Fruit fly (Drosophila melanogaster) whole organism, adult: ENCODE measurements around the gene msps.

Experiments used
- CG11617 ChIP-seq: fragments of 200-800 bp; sonication (Bioruptor generic); optimal IDR thresholded peaks from 2 replicates; lab custom pipeline; 2017; ENCODE audit warnings: mild to moderate bottlenecking, missing biosample characterization, missing genetic modification reagents, missing genetic modification characterization
- CG12768 ChIP-seq: fragments of 200-800 bp; sonication (Bioruptor generic); optimal IDR thresholded peaks from 2 replicates; lab custom pipeline; 2017; ENCODE audit warnings: missing biosample characterization, missing genetic modification characterization, mild to moderate bottlenecking, moderate library complexity, missing genetic modification reagents
- CG14711 ChIP-seq: fragments of 200-800 bp; sonication (Bioruptor generic); optimal IDR thresholded peaks from 2 replicates; lab custom pipeline; 2018; ENCODE audit warnings: missing biosample characterization, mild to moderate bottlenecking, missing genetic modification characterization, moderate library complexity
- CG1620 ChIP-seq: fragments of 200-800 bp; sonication (Bioruptor generic); optimal IDR thresholded peaks from 2 replicates; lab custom pipeline; 2016; ENCODE audit warnings: missing biosample characterization, missing genetic modification characterization
- CG33017 ChIP-seq: fragments of 200-800 bp; sonication (Bioruptor generic); optimal IDR thresholded peaks from 2 replicates; lab custom pipeline; 2018; ENCODE audit warnings: missing biosample characterization, mild to moderate bottlenecking, missing genetic modification characterization, moderate library complexity
- CG5204 ChIP-seq: fragments of 200-800 bp; sonication (Bioruptor generic); optimal IDR thresholded peaks from 2 replicates; lab custom pipeline; 2016; ENCODE audit warnings: missing biosample characterization, missing genetic modification characterization
- CG7045 ChIP-seq: fragments of 200-800 bp; sonication (Bioruptor generic); optimal IDR thresholded peaks from 2 replicates; lab custom pipeline; 2017; ENCODE audit warnings: missing biosample characterization, mild to moderate bottlenecking, missing genetic modification characterization
- CG7101 ChIP-seq: fragments of 200-800 bp; sonication (Bioruptor generic); optimal IDR thresholded peaks from 2 replicates; lab custom pipeline; 2018; ENCODE audit warnings: missing biosample characterization, mild to moderate bottlenecking, missing genetic modification characterization, moderate library complexity
- Clk ChIP-seq: fragments of 200-800 bp; sonication (Bioruptor generic); optimal IDR thresholded peaks from 2 replicates; lab custom pipeline; 2017; ENCODE audit warnings: missing biosample characterization, missing genetic modification characterization
- Crg-1 ChIP-seq: fragments of 200-800 bp; sonication (Bioruptor generic); optimal IDR thresholded peaks from 2 replicates; lab custom pipeline; 2016; ENCODE audit warnings: missing biosample characterization, missing genetic modification characterization
- Hr96 ChIP-seq: fragments of 200-800 bp; sonication (Bioruptor generic); optimal IDR thresholded peaks from 2 replicates; lab custom pipeline; 2016; ENCODE audit warnings: missing biosample characterization, missing genetic modification characterization
- Mnt ChIP-seq: fragments of 200-800 bp; sonication (Bioruptor generic); optimal IDR thresholded peaks from 2 replicates; lab custom pipeline; 2016; ENCODE audit warnings: missing biosample characterization, mild to moderate bottlenecking, missing genetic modification characterization
- bab1 ChIP-seq: fragments of 200-800 bp; sonication (Bioruptor generic); optimal IDR thresholded peaks from 3 replicates; lab custom pipeline; 2019; ENCODE audit warnings: missing biosample characterization, mild to moderate bottlenecking, missing genetic modification characterization, moderate library complexity
- cic ChIP-seq: fragments of 200-800 bp; sonication (Bioruptor generic); optimal IDR thresholded peaks from 2 replicates; lab custom pipeline; 2017; ENCODE audit warnings: missing biosample characterization, mild to moderate bottlenecking, missing genetic modification characterization, moderate library complexity
- cnc ChIP-seq, 2 experiments: fragments of >200 bp; optimal IDR thresholded peaks; 2 replicates each; lab custom pipeline; 2017
- kay ChIP-seq: fragments of 200-800 bp; sonication (Bioruptor generic); peaks from one replicate; lab custom pipeline; 2016; ENCODE audit warnings: missing biosample characterization, missing genetic modification characterization, borderline replicate concordance
- ovo ChIP-seq: fragments of 200-800 bp; sonication (Bioruptor generic); optimal IDR thresholded peaks from 2 replicates; lab custom pipeline; 2016; ENCODE audit warnings: missing biosample characterization, missing genetic modification characterization
- pad ChIP-seq: fragments of 200-800 bp; sonication (Bioruptor generic); optimal IDR thresholded peaks from 3 replicates; lab custom pipeline; 2017; ENCODE audit warnings: missing biosample characterization, missing genetic modification characterization, mild to moderate bottlenecking, moderate library complexity, missing genetic modification reagents
- tj ChIP-seq: fragments of 200-800 bp; sonication (Bioruptor generic); optimal IDR thresholded peaks from 3 replicates; lab custom pipeline; 2017; ENCODE audit warnings: missing biosample characterization, mild to moderate bottlenecking, missing genetic modification characterization, moderate library complexity
- toe ChIP-seq: fragments of 200-800 bp; sonication (Bioruptor generic); optimal IDR thresholded peaks from 2 replicates; lab custom pipeline; 2016; ENCODE audit warnings: missing biosample characterization, missing genetic modification characterization

Gene msps

DNA sequence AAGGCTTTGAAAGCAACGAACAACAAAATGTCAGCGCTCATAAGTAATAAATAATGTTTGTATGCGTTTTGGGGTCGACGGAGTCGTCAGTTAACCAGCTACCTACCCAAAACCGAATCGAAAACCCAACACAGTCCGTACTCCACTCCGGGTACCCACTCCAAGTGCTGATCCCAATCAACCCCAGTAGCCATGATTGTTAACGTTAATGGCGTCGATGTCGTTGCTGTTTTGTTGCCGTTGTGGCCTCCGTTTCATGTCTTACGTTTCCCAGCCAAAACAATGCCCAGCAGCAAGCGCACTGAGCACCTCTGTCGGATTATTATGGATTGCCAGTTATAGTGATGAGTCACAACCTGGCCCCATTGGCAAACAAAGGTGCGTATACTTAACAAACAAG is 41.6 kb upstream of the msps start, which contains the start of gene GATAe:
GATAe (plus strand) TSS at position 76 of the 400 bp plus-strand sequence.
- TF ChIP-seq cic (GFP tag; lab: Kevin White, UChicago) (no peak), Crg-1 (no peak), Clk (GFP tag; lab: Kevin White, UChicago) (no peak), Hr96 (GFP tag; lab: Kevin White, UChicago) (no peak), Mnt (no peak), CG5204 (no peak), pad (GFP tag; lab: Kevin White, UChicago) (no peak), CG14711 (tag; lab: Kevin White, UChicago) (no peak)

- TF ChIP-seq toe (GFP tag; lab: Kevin White, UChicago) (no peak), Hr96 (GFP tag; lab: Kevin White, UChicago) (no peak), CG7045 (no peak), pad (GFP tag; lab: Kevin White, UChicago) (no peak), Mnt (no peak), kay (GFP tag; lab: Kevin White, UChicago) (peak; percentile 75), CG1620 (no peak)
Measured at dm6 chr3R:16010009-16010505, 40.5 kb upstream of the msps start.

- TF ChIP-seq toe (GFP tag; lab: Kevin White, UChicago) (no peak), bab1 (no peak), CG1620 (no peak), Crg-1 (peak; percentile 6), CG33017 (peak; percentile 49), CG5204 (no peak), CG11617 (GFP tag; lab: Kevin White, UChicago) (peak; percentile 49), CG14711 (tag; lab: Kevin White, UChicago) (peak; percentile 23), Hr96 (GFP tag; lab: Kevin White, UChicago) (peak; percentile 62), pad (GFP tag; lab: Kevin White, UChicago) (peak; percentile 46), ovo (GFP tag; lab: Kevin White, UChicago) (peak; percentile 57), cnc (optimal IDR thresholded peaks at IDR 0.05; lab: Kevin White, UChicago) (no peak), CG7101 (tag; lab: Kevin White, UChicago) (peak; percentile 45), CG7045 (peak; percentile 71), CG12768 (peak; percentile 69), Clk (GFP tag; lab: Kevin White, UChicago) (peak; percentile 74), Mnt (peak; percentile 52), kay (GFP tag; lab: Kevin White, UChicago) (peak; percentile 91), cic (GFP tag; lab: Kevin White, UChicago) (peak; percentile 92), tj (peak; percentile 56)
Measured at dm6 chr3R:16011698-16012332, 38.8 kb upstream of the msps start.

- TF ChIP-seq CG14711 (tag; lab: Kevin White, UChicago) (no peak), CG11617 (GFP tag; lab: Kevin White, UChicago) (no peak), CG5204 (no peak), kay (GFP tag; lab: Kevin White, UChicago) (no peak), Mnt (no peak), tj (no peak)
Measured at dm6 chr3R:16013580-16013979, 37.0 kb upstream of the msps start.

DNA sequence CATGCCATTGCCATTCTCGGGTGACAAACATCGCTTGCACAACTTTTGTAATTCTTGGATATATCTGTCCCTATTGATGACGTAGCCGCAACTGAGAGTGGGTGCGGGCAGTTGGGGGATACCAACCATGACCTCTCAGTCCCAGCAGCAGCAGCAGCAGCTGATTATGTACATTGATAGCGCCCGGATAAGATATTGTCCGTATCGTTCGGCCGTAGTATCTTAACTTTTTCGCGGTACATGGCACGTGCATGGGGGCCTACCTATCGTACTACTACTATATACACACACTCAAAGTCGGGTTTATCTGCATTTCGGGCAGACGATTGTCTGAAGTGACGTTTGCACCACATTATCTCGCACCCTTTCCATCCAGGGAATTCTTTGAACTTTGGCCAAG is 36.0 kb upstream of the msps start:
- peak; percentile 4 for TF ChIP-seq Mnt
- no peak for TF ChIP-seq Clk (GFP tag; lab: Kevin White, UChicago)
- TF ChIP-seq toe (GFP tag; lab: Kevin White, UChicago) = no peak
- no peak for TF ChIP-seq CG1620
- TF ChIP-seq bab1 = no peak
- no peak for TF ChIP-seq Crg-1
- TF ChIP-seq cic (GFP tag; lab: Kevin White, UChicago) = peak; percentile 88
- TF ChIP-seq CG11617 (GFP tag; lab: Kevin White, UChicago) = no peak

dm6 chr3R:16022005-16022404 is 28.6 kb upstream of the msps start:
- no peak for TF ChIP-seq CG7045
- TF ChIP-seq CG14711 (tag; lab: Kevin White, UChicago) = no peak
- no peak for TF ChIP-seq toe (GFP tag; lab: Kevin White, UChicago)
- no peak for TF ChIP-seq CG33017
- no peak for TF ChIP-seq CG12768
- TF ChIP-seq CG11617 (GFP tag; lab: Kevin White, UChicago) = no peak
- no peak for TF ChIP-seq bab1

dm6 chr3R:16023627-16024026 is 27.0 kb upstream of the msps start:
- TF ChIP-seq Crg-1 = no peak
- no peak for TF ChIP-seq CG33017
- TF ChIP-seq ovo (GFP tag; lab: Kevin White, UChicago) = no peak
- TF ChIP-seq CG14711 (tag; lab: Kevin White, UChicago) = no peak
- no peak for TF ChIP-seq CG7045
- TF ChIP-seq toe (GFP tag; lab: Kevin White, UChicago) = no peak
- no peak for TF ChIP-seq tj
- no peak for TF ChIP-seq cic (GFP tag; lab: Kevin White, UChicago)
- no peak for TF ChIP-seq bab1
- no peak for TF ChIP-seq CG1620
- TF ChIP-seq cnc (optimal IDR thresholded peaks at IDR 0.05; lab: Kevin White, UChicago) = no peak
- TF ChIP-seq CG12768 = no peak
- TF ChIP-seq CG5204 = no peak
- TF ChIP-seq pad (GFP tag; lab: Kevin White, UChicago) = no peak
- TF ChIP-seq CG11617 (GFP tag; lab: Kevin White, UChicago) = no peak
- no peak for TF ChIP-seq kay (GFP tag; lab: Kevin White, UChicago)
- TF ChIP-seq Mnt = no peak
- no peak for TF ChIP-seq Hr96 (GFP tag; lab: Kevin White, UChicago)
